Worm (Caenorhabditis elegans) whole organism, L4 larva: ENCODE data around the gene F28F9.2.

Experiments used
- hlh-30 ChIP-seq: sonication (generic microtip); optimal IDR thresholded peaks from 2 replicates; lab custom pipeline; 2017; ENCODE audit warnings: antibody characterized with exemption, mild to moderate bottlenecking, missing genetic modification characterization, missing compliant biosample characterization; ENCODE audit not compliant: insufficient read depth
- nhr-11 ChIP-seq: fragments of 150-350 bp; optimal IDR thresholded peaks from 2 replicates; lab custom pipeline; 2014; ENCODE audit warnings: missing biosample characterization, missing genetic modification characterization

- TF ChIP-seq hlh-30 (tag; lab: Kevin White, UChicago), result no peak
- no peak for TF ChIP-seq nhr-11 (tag; lab: Kevin White, UChicago)
These were observed 5.7 kb upstream of the F28F9.2 start for ce11 chrIV:3833778-3834177.
